Fruit fly (Drosophila melanogaster) whole organism, adult: ENCODE results near the gene CG10286.

Source experiments
- CG11617 ChIP-seq: fragments of 200-800 bp; sonication (Bioruptor generic); optimal IDR thresholded peaks from 2 replicates; lab custom pipeline; 2017; ENCODE audit warnings: mild to moderate bottlenecking, missing biosample characterization, missing genetic modification reagents, missing genetic modification characterization
- CG12768 ChIP-seq: fragments of 200-800 bp; sonication (Bioruptor generic); optimal IDR thresholded peaks from 2 replicates; lab custom pipeline; 2017; ENCODE audit warnings: missing biosample characterization, missing genetic modification characterization, mild to moderate bottlenecking, moderate library complexity, missing genetic modification reagents
- CG14711 ChIP-seq: fragments of 200-800 bp; sonication (Bioruptor generic); optimal IDR thresholded peaks from 2 replicates; lab custom pipeline; 2018; ENCODE audit warnings: missing biosample characterization, mild to moderate bottlenecking, missing genetic modification characterization, moderate library complexity
- CG1620 ChIP-seq: fragments of 200-800 bp; sonication (Bioruptor generic); optimal IDR thresholded peaks from 2 replicates; lab custom pipeline; 2016; ENCODE audit warnings: missing biosample characterization, missing genetic modification characterization
- CG33017 ChIP-seq: fragments of 200-800 bp; sonication (Bioruptor generic); optimal IDR thresholded peaks from 2 replicates; lab custom pipeline; 2018; ENCODE audit warnings: missing biosample characterization, mild to moderate bottlenecking, missing genetic modification characterization, moderate library complexity
- CG5204 ChIP-seq: fragments of 200-800 bp; sonication (Bioruptor generic); optimal IDR thresholded peaks from 2 replicates; lab custom pipeline; 2016; ENCODE audit warnings: missing biosample characterization, missing genetic modification characterization
- CG7045 ChIP-seq: fragments of 200-800 bp; sonication (Bioruptor generic); optimal IDR thresholded peaks from 2 replicates; lab custom pipeline; 2017; ENCODE audit warnings: missing biosample characterization, mild to moderate bottlenecking, missing genetic modification characterization
- CG7101 ChIP-seq: fragments of 200-800 bp; sonication (Bioruptor generic); optimal IDR thresholded peaks from 2 replicates; lab custom pipeline; 2018; ENCODE audit warnings: missing biosample characterization, mild to moderate bottlenecking, missing genetic modification characterization, moderate library complexity
- Clk ChIP-seq: fragments of 200-800 bp; sonication (Bioruptor generic); optimal IDR thresholded peaks from 2 replicates; lab custom pipeline; 2017; ENCODE audit warnings: missing biosample characterization, missing genetic modification characterization
- Crg-1 ChIP-seq: fragments of 200-800 bp; sonication (Bioruptor generic); optimal IDR thresholded peaks from 2 replicates; lab custom pipeline; 2016; ENCODE audit warnings: missing biosample characterization, missing genetic modification characterization
- Hr96 ChIP-seq: fragments of 200-800 bp; sonication (Bioruptor generic); optimal IDR thresholded peaks from 2 replicates; lab custom pipeline; 2016; ENCODE audit warnings: missing biosample characterization, missing genetic modification characterization
- Mnt ChIP-seq: fragments of 200-800 bp; sonication (Bioruptor generic); optimal IDR thresholded peaks from 2 replicates; lab custom pipeline; 2016; ENCODE audit warnings: missing biosample characterization, mild to moderate bottlenecking, missing genetic modification characterization
- bab1 ChIP-seq: fragments of 200-800 bp; sonication (Bioruptor generic); optimal IDR thresholded peaks from 3 replicates; lab custom pipeline; 2019; ENCODE audit warnings: missing biosample characterization, mild to moderate bottlenecking, missing genetic modification characterization, moderate library complexity
- cic ChIP-seq: fragments of 200-800 bp; sonication (Bioruptor generic); optimal IDR thresholded peaks from 2 replicates; lab custom pipeline; 2017; ENCODE audit warnings: missing biosample characterization, mild to moderate bottlenecking, missing genetic modification characterization, moderate library complexity
- cnc ChIP-seq, 2 experiments: fragments of >200 bp; optimal IDR thresholded peaks; 2 replicates each; lab custom pipeline; 2017
- kay ChIP-seq: fragments of 200-800 bp; sonication (Bioruptor generic); peaks from one replicate; lab custom pipeline; 2016; ENCODE audit warnings: missing biosample characterization, missing genetic modification characterization, borderline replicate concordance
- ovo ChIP-seq: fragments of 200-800 bp; sonication (Bioruptor generic); optimal IDR thresholded peaks from 2 replicates; lab custom pipeline; 2016; ENCODE audit warnings: missing biosample characterization, missing genetic modification characterization
- pad ChIP-seq: fragments of 200-800 bp; sonication (Bioruptor generic); optimal IDR thresholded peaks from 3 replicates; lab custom pipeline; 2017; ENCODE audit warnings: missing biosample characterization, missing genetic modification characterization, mild to moderate bottlenecking, moderate library complexity, missing genetic modification reagents
- tj ChIP-seq: fragments of 200-800 bp; sonication (Bioruptor generic); optimal IDR thresholded peaks from 3 replicates; lab custom pipeline; 2017; ENCODE audit warnings: missing biosample characterization, mild to moderate bottlenecking, missing genetic modification characterization, moderate library complexity
- toe ChIP-seq: fragments of 200-800 bp; sonication (Bioruptor generic); optimal IDR thresholded peaks from 2 replicates; lab custom pipeline; 2016; ENCODE audit warnings: missing biosample characterization, missing genetic modification characterization

CG10286 gene

dm6 chr3R:6351696-6352378 lies 16.9 kb upstream of the CG10286 start:
- TF ChIP-seq CG33017 (tag; lab: Kevin White, UChicago) = peak; percentile 9
- no peak for TF ChIP-seq bab1
- peak; percentile 38 for TF ChIP-seq ovo (GFP tag; lab: Kevin White, UChicago)
- TF ChIP-seq CG7101 = peak; percentile 12

DNA sequence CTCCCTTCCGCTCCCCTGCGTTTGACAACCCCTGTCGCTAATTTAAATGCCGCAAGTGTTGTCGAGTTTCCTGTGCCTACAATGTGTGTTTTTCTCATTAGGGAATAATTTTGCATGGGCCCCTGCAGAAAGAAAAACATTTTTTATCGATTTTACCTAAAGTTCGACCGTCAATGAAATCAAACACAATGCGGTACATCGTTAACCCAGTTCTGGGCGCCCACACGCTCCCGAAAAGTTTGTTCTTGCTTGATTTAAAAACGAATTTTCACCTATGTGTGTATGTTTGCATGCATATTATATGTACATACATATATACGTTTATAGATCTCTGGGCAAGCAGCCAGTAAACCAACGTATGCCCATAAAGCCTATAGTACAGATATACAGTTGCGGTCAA lies 16.3 kb upstream of the CG10286 start:
- TF ChIP-seq CG11617 (GFP tag; lab: Kevin White, UChicago) (no peak), kay (GFP tag; lab: Kevin White, UChicago) (no peak), pad (GFP tag; lab: Kevin White, UChicago) (no peak), ovo (GFP tag; lab: Kevin White, UChicago) (no peak), CG33017 (tag; lab: Kevin White, UChicago) (no peak), Hr96 (GFP tag; lab: Kevin White, UChicago) (no peak), Mnt (GFP tag; lab: Kevin White, UChicago) (no peak), CG5204 (no peak), Clk (no peak), CG14711 (tag; lab: Kevin White, UChicago) (no peak)

dm6 chr3R:6352893-6353623 lies 15.7 kb upstream of the CG10286 start:
- no peak for TF ChIP-seq CG7101
- peak; percentile 84 for TF ChIP-seq kay (GFP tag; lab: Kevin White, UChicago)
- TF ChIP-seq Mnt (GFP tag; lab: Kevin White, UChicago) = no peak
- TF ChIP-seq ovo (GFP tag; lab: Kevin White, UChicago) = peak; percentile 26
- TF ChIP-seq Hr96 (GFP tag; lab: Kevin White, UChicago) = no peak
- peak; percentile 11 for TF ChIP-seq pad (GFP tag; lab: Kevin White, UChicago)
- TF ChIP-seq CG5204 = peak; percentile 35
- no peak for TF ChIP-seq CG14711 (tag; lab: Kevin White, UChicago)

DNA sequence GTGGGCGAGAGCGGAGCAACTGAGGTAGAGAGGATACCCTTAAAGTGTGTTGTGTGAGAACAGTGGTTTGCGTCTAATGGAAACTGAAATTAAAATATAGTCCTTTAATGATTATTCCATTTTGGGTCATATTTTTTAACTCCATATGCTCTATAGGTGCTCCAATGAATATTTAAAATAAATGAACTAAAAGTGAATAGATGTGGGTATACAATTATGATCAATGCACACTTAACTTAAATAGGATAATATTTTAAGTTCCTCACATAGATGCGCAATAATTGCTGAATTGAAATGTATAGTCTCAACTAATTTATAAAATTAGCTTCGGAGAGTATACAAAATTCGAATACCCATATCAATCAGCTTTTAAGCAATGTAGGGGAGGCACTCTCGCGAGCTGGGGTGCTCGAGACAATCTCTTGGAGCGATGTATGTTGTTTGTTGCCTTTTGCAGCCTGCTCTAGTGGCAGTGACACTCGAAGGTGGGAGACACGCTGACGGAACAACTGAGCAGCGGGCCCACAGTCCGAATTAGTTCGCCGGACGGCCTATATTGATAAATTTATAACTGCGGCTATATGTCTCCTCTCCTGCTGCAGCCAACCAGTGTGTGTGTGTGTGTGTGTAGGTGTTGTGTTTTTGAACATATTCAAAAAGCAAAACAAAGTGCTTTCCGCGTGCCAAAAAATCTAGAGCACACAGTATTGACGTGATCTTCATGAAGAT lies 15.0 kb upstream of the CG10286 start:
- peak; percentile 72 for TF ChIP-seq CG11617 (GFP tag; lab: Kevin White, UChicago)
- peak; percentile 26 for TF ChIP-seq CG1620 (GFP tag; lab: Kevin White, UChicago)
- no peak for TF ChIP-seq cnc (optimal IDR thresholded peaks at IDR 0.05; lab: Kevin White, UChicago)
- peak; percentile 60 for TF ChIP-seq pad (GFP tag; lab: Kevin White, UChicago)
- TF ChIP-seq CG12768 (GFP tag; lab: Kevin White, UChicago) = peak; percentile 67
- peak; percentile 55 for TF ChIP-seq tj
- TF ChIP-seq CG5204 = peak; percentile 78
- TF ChIP-seq CG7045 (GFP tag; lab: Kevin White, UChicago) = peak; percentile 70
- peak; percentile 19 for TF ChIP-seq cic (GFP tag; lab: Kevin White, UChicago)
- peak; percentile 30 for TF ChIP-seq Mnt (GFP tag; lab: Kevin White, UChicago)
- TF ChIP-seq CG14711 (tag; lab: Kevin White, UChicago) = peak; percentile 53
- TF ChIP-seq bab1 = no peak
- peak; percentile 57 for TF ChIP-seq CG33017 (tag; lab: Kevin White, UChicago)
- TF ChIP-seq Hr96 (GFP tag; lab: Kevin White, UChicago) = peak; percentile 61
- TF ChIP-seq CG7101 = peak; percentile 69
- peak; percentile 22 for TF ChIP-seq Crg-1 (GFP tag; lab: Kevin White, UChicago)
- peak; percentile 61 for TF ChIP-seq kay (GFP tag; lab: Kevin White, UChicago)
- peak; percentile 16 for TF ChIP-seq Clk
- peak; percentile 6 for TF ChIP-seq ovo (GFP tag; lab: Kevin White, UChicago)
- TF ChIP-seq toe (GFP tag; lab: Kevin White, UChicago) = peak; percentile 31

dm6 chr3R:6354408-6354807 lies 14.4 kb upstream of the CG10286 start:
- no peak for TF ChIP-seq Crg-1 (GFP tag; lab: Kevin White, UChicago)
- TF ChIP-seq CG5204 = no peak
- peak; percentile 45 for TF ChIP-seq kay (GFP tag; lab: Kevin White, UChicago)
- TF ChIP-seq CG7045 (GFP tag; lab: Kevin White, UChicago) = no peak

- no peak for TF ChIP-seq CG7101
- TF ChIP-seq Mnt (GFP tag; lab: Kevin White, UChicago) = peak; percentile 10
- no peak for TF ChIP-seq cnc (optimal IDR thresholded peaks at IDR 0.05; lab: Kevin White, UChicago)
- peak; percentile 67 for TF ChIP-seq toe (GFP tag; lab: Kevin White, UChicago)
- TF ChIP-seq Hr96 (GFP tag; lab: Kevin White, UChicago) = no peak
- no peak for TF ChIP-seq Crg-1 (GFP tag; lab: Kevin White, UChicago)
- TF ChIP-seq CG12768 (GFP tag; lab: Kevin White, UChicago) = peak; percentile 16
- peak; percentile 5 for TF ChIP-seq CG11617 (GFP tag; lab: Kevin White, UChicago)
- TF ChIP-seq Clk = no peak
Measured at dm6 chr3R:6368100-6368499, 665 bp upstream of the CG10286 start, which contains the start of gene CG42724. CG42724 (minus strand) TSS chr3R:6368288.
